Fruit fly (Drosophila melanogaster) whole organism, embryonic: ENCODE measurements around the gene CG7272.

Experiments used
- Awh ChIP-seq: fragments of 200-800 bp; sonication (Bioruptor generic); IDR thresholded peaks from 2 replicates; pipeline ENCODE4, ENCODE4 v1.3.6; 2022; ENCODE audit warnings: missing biosample characterization, missing genetic modification characterization
- CG1024 ChIP-seq: fragments of 200-800 bp; sonication (Bioruptor generic); IDR thresholded peaks from 2 replicates; pipeline ENCODE4 v1.3.6; 2022; ENCODE audit warnings: missing biosample characterization, missing genetic modification characterization
- CG14965 ChIP-seq: fragments of 200-800 bp; sonication (Bioruptor generic); optimal IDR thresholded peaks from 2 replicates; lab custom pipeline; 2016; ENCODE audit warnings: missing biosample characterization, missing genetic modification characterization, borderline replicate concordance
- CG15696 ChIP-seq: fragments of 200-800 bp; sonication (Bioruptor generic); optimal IDR thresholded peaks from 2 replicates; lab custom pipeline; 2019; ENCODE audit warnings: missing biosample characterization, mild to moderate bottlenecking, missing genetic modification characterization, moderate library complexity
- CG2199 ChIP-seq: fragments of 200-800 bp; sonication (Bioruptor generic); IDR thresholded peaks from 3 replicates; pipeline ENCODE4 v1.3.6; 2022; ENCODE audit warnings: missing biosample characterization, missing genetic modification characterization
- CG2202 ChIP-seq: fragments of 200-800 bp; sonication (Bioruptor generic); optimal IDR thresholded peaks from 2 replicates; lab custom pipeline; 2018; ENCODE audit warnings: missing biosample characterization, mild to moderate bottlenecking, missing genetic modification characterization
- CG3995 ChIP-seq: fragments of 200-800 bp; sonication (Bioruptor generic); optimal IDR thresholded peaks from 3 replicates; lab custom pipeline; 2016; ENCODE audit warnings: missing biosample characterization, missing genetic modification characterization
- CG5953 ChIP-seq: fragments of 200-800 bp; sonication (Bioruptor generic); IDR thresholded peaks from 2 replicates; pipeline ENCODE4 v1.3.6; 2022; ENCODE audit warnings: missing biosample characterization, missing genetic modification characterization
- CG7786 ChIP-seq: fragments of 200-800 bp; sonication (Bioruptor generic); optimal IDR thresholded peaks from 2 replicates; lab custom pipeline; 2016; ENCODE audit warnings: missing biosample characterization, missing genetic modification characterization
- CG8290 ChIP-seq, 3 experiments: fragments of 200-800 bp; sonication (Bioruptor generic); optimal IDR thresholded peaks; 2 replicates each; lab custom pipeline; 2016 to 2019; ENCODE audit warnings: missing biosample characterization in 3 of 3, missing genetic modification characterization in 3 of 3, mild to moderate bottlenecking in 2 of 3, moderate library complexity in 1 of 3
- CG8388 ChIP-seq: fragments of 200-800 bp; sonication (Bioruptor generic); optimal IDR thresholded peaks from 2 replicates; lab custom pipeline; 2019; ENCODE audit warnings: missing biosample characterization, mild to moderate bottlenecking, missing genetic modification characterization, moderate library complexity
- CG8944 ChIP-seq: fragments of 200-800 bp; sonication (Bioruptor generic); optimal IDR thresholded peaks from 3 replicates; lab custom pipeline; 2016; ENCODE audit warnings: missing biosample characterization, missing genetic modification characterization
- CG9932 ChIP-seq: fragments of 200-800 bp; sonication (Bioruptor generic); IDR thresholded peaks from 2 replicates; pipeline ENCODE4 v1.3.6; 2022; ENCODE audit warnings: missing biosample characterization, missing genetic modification characterization
- Doc3 ChIP-seq: fragments of 200-800 bp; sonication (Bioruptor generic); IDR thresholded peaks from 3 replicates; pipeline ENCODE4 v1.3.6; 2022; ENCODE audit warnings: missing biosample characterization, missing genetic modification characterization; ENCODE audit not compliant: partially characterized antibody
- HHEX ChIP-seq: fragments of 200-800 bp; sonication (Bioruptor generic); optimal IDR thresholded peaks from 3 replicates; lab custom pipeline; 2017; ENCODE audit warnings: missing biosample characterization, mild to moderate bottlenecking, missing genetic modification characterization, missing genetic modification reagents
- Kr ChIP-seq: fragments of 200-800 bp; sonication (Bioruptor generic); optimal IDR thresholded peaks from 2 replicates; lab custom pipeline; 2017; ENCODE audit warnings: missing biosample characterization, mild to moderate bottlenecking, missing genetic modification characterization
- Max ChIP-seq: fragments of 200-800 bp; sonication (Bioruptor generic); optimal IDR thresholded peaks from 2 replicates; lab custom pipeline; 2016; ENCODE audit warnings: missing biosample characterization, mild to moderate bottlenecking, missing genetic modification characterization
- Med ChIP-seq: fragments of 200-800 bp; sonication (Bioruptor generic); peaks from one replicate; lab custom pipeline; 2016; ENCODE audit warnings: missing biosample characterization, missing genetic modification characterization, mild to moderate bottlenecking, inconsistent platforms, moderate library complexity
- Xrp1 ChIP-seq: fragments of 200-800 bp; sonication (Bioruptor generic); IDR thresholded peaks from 2 replicates; pipeline ENCODE4 v1.3.6; 2022; ENCODE audit warnings: missing biosample characterization, missing genetic modification characterization
- ara ChIP-seq: fragments of 200-800 bp; sonication (Bioruptor generic); IDR thresholded peaks from 2 replicates; pipeline ENCODE4 v1.3.6; 2022; ENCODE audit warnings: missing biosample characterization, missing genetic modification characterization
- bsh ChIP-seq, 2 experiments: fragments of 200-800 bp; sonication (Bioruptor generic); optimal IDR thresholded peaks; 2 replicates each; lab custom pipeline; 2017 to 2018; ENCODE audit warnings: mild to moderate bottlenecking in 2 of 2, missing biosample characterization in 2 of 2, missing genetic modification characterization in 2 of 2, moderate library complexity in 1 of 2
- cas ChIP-seq: fragments of 200-800 bp; sonication (Bioruptor generic); IDR thresholded peaks from 2 replicates; pipeline ENCODE4 v1.3.6; 2022; ENCODE audit warnings: missing biosample characterization, missing genetic modification characterization
- crp ChIP-seq, 2 experiments: fragments of 200-800 bp; sonication (Bioruptor generic); optimal IDR thresholded peaks; 2 replicates in 1 of 2; 3 replicates in 1 of 2; lab custom pipeline; 2017; ENCODE audit warnings: missing biosample characterization in 2 of 2, missing genetic modification characterization in 2 of 2, mild to moderate bottlenecking in 1 of 2, moderate library complexity in 1 of 2
- dan ChIP-seq: fragments of 200-800 bp; sonication (Bioruptor generic); IDR thresholded peaks from 2 replicates; pipeline ENCODE4 v1.3.6; 2022; ENCODE audit warnings: missing biosample characterization, missing genetic modification characterization
- dimm ChIP-seq: fragments of 200-800 bp; sonication (Bioruptor generic); IDR thresholded peaks from 2 replicates; pipeline ENCODE4 v1.3.6; 2022; ENCODE audit warnings: missing biosample characterization, missing genetic modification characterization
- eve ChIP-seq, 2 experiments: fragments of >200 bp; optimal IDR thresholded peaks; 2 replicates each; lab custom pipeline; 2017; ENCODE audit warnings: missing biosample characterization in 2 of 2, missing genetic modification characterization in 2 of 2
- exex ChIP-seq: fragments of 200-800 bp; sonication (Bioruptor generic); optimal IDR thresholded peaks from 4 replicates; lab custom pipeline; 2018; ENCODE audit warnings: missing biosample characterization, mild to moderate bottlenecking, missing genetic modification characterization, moderate library complexity
- gce ChIP-seq: fragments of 200-800 bp; sonication (Bioruptor generic); IDR thresholded peaks from 3 replicates; pipeline ENCODE4 v1.3.6; 2022; ENCODE audit warnings: missing biosample characterization, missing genetic modification characterization
- grn ChIP-seq: fragments of 200-800 bp; sonication (Bioruptor generic); optimal IDR thresholded peaks from 3 replicates; lab custom pipeline; 2017; ENCODE audit warnings: missing biosample characterization, missing genetic modification characterization
- inv ChIP-seq: fragments of 200-800 bp; sonication (Bioruptor generic); IDR thresholded peaks from 2 replicates; pipeline ENCODE4 v1.3.6; 2022; ENCODE audit warnings: missing biosample characterization, missing genetic modification characterization; ENCODE audit not compliant: partially characterized antibody
- kay ChIP-seq: fragments of 200-800 bp; sonication (Bioruptor generic); optimal IDR thresholded peaks from 2 replicates; lab custom pipeline; 2016; ENCODE audit warnings: missing biosample characterization, missing genetic modification characterization
- mam ChIP-seq: fragments of 200-800 bp; sonication (Bioruptor generic); optimal IDR thresholded peaks from 3 replicates; lab custom pipeline; 2016; ENCODE audit warnings: missing biosample characterization, missing genetic modification characterization
- mirr ChIP-seq: fragments of 200-800 bp; sonication (Bioruptor generic); optimal IDR thresholded peaks from 3 replicates; lab custom pipeline; 2018; ENCODE audit warnings: missing biosample characterization, mild to moderate bottlenecking, missing genetic modification characterization
- nerfin-1 ChIP-seq: fragments of 200-800 bp; sonication (Bioruptor generic); optimal IDR thresholded peaks from 3 replicates; lab custom pipeline; 2019; ENCODE audit warnings: missing biosample characterization, mild to moderate bottlenecking, missing genetic modification characterization, moderate library complexity
- pros ChIP-seq: fragments of 200-800 bp; sonication (Bioruptor generic); optimal IDR thresholded peaks from 3 replicates; lab custom pipeline; 2019; ENCODE audit warnings: missing biosample characterization, mild to moderate bottlenecking, missing genetic modification characterization, moderate library complexity
- psq ChIP-seq: fragments of 200-800 bp; sonication (Bioruptor generic); optimal IDR thresholded peaks from 2 replicates; lab custom pipeline; 2017; ENCODE audit warnings: missing biosample characterization, missing genetic modification characterization
- row ChIP-seq: fragments of 200-800 bp; sonication (Bioruptor generic); IDR thresholded peaks from 3 replicates; pipeline ENCODE4 v1.3.6; 2022; ENCODE audit warnings: missing biosample characterization, missing genetic modification characterization
- sens ChIP-seq: fragments of 200-800 bp; sonication (Bioruptor generic); peaks from one replicate; lab custom pipeline; 2016; ENCODE audit warnings: missing biosample characterization, missing genetic modification characterization
- sna ChIP-seq: fragments of 200-800 bp; sonication (Bioruptor generic); IDR thresholded peaks from 2 replicates; pipeline ENCODE4 v1.3.6; 2022; ENCODE audit warnings: missing biosample characterization, missing genetic modification characterization; ENCODE audit not compliant: partially characterized antibody
- tgo ChIP-seq: fragments of 200-800 bp; sonication (Bioruptor generic); IDR thresholded peaks from 3 replicates; pipeline ENCODE4 v1.3.6; 2022; ENCODE audit warnings: missing biosample characterization, missing genetic modification characterization
- tll ChIP-seq, 2 experiments: fragments of 200-800 bp in 1 of 2; fragments of >200 bp in 1 of 2; sonication (Bioruptor generic) in 1 of 2; optimal IDR thresholded peaks; 2 replicates each; lab custom pipeline; 2017 to 2019; ENCODE audit warnings: missing biosample characterization in 2 of 2, missing genetic modification characterization in 2 of 2, mild to moderate bottlenecking in 1 of 2, moderate library complexity in 1 of 2
- trem ChIP-seq: fragments of 200-800 bp; optimal IDR thresholded peaks from 3 replicates; lab custom pipeline; 2019; ENCODE audit warnings: missing biosample characterization, mild to moderate bottlenecking, missing genetic modification characterization, moderate library complexity
- ttk ChIP-seq: fragments of 200-800 bp; sonication (Bioruptor generic); IDR thresholded peaks from 2 replicates; pipeline ENCODE4 v2.1.2; 2022; ENCODE audit warnings: missing biosample characterization, missing genetic modification characterization
- twi ChIP-seq: fragments of 200-800 bp; optimal IDR thresholded peaks from 2 replicates; lab custom pipeline; 2019; ENCODE audit warnings: missing biosample characterization, mild to moderate bottlenecking, missing genetic modification characterization, moderate library complexity
- zen ChIP-seq: fragments of 200-800 bp; sonication (Bioruptor generic); optimal IDR thresholded peaks from 3 replicates; lab custom pipeline; 2018; ENCODE audit warnings: missing biosample characterization, mild to moderate bottlenecking, missing genetic modification characterization, moderate library complexity
- zf30C ChIP-seq: fragments of 200-800 bp; sonication (Bioruptor generic); optimal IDR thresholded peaks from 3 replicates; lab custom pipeline; 2018; ENCODE audit warnings: missing biosample characterization, mild to moderate bottlenecking, missing genetic modification characterization
- zfh1 ChIP-seq: fragments of 200-800 bp; sonication (Bioruptor generic); IDR thresholded peaks from 3 replicates; pipeline ENCODE4 v1.3.6; 2022; ENCODE audit warnings: missing biosample characterization, missing genetic modification characterization

The CG7272 gene

dm6 chr3L:15516440-15516839 is 15.7 kb downstream of the CG7272 start (continued):
- TF ChIP-seq CG8290 (GFP tag; optimal IDR thresholded peaks at IDR 0.05; lab: Kevin White, UChicago) (no peak), CG8290 (tag; optimal IDR thresholded peaks at IDR 0.05; lab: Kevin White, UChicago) (peak in 1 of 2 experiments; percentile 10), dimm (GFP tag; lab: Robert Waterston, UW) (no peak)

DNA sequence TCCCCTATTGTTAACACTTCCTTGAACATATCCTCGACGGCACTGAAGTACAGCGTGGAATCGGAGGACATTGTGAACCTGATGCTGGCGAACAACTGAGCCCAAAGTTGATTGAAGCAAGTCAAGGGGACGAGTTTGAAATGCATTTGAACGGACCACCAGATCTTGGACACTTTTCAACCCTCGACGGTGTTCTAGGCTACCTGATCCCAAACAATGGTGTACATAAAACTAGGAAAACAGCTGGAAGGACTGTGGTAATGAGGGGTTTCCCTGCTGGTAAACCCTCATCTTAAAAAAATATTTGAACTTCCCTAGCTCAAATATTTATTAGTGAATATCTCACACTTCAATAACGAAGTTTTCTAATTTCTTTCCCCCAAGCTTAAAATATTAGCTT is 16.2 kb downstream of the CG7272 start, which contains the start of gene CG13454:
TSS of gene CG13454 (minus strand) at position 101 of the 400 bp plus-strand sequence.
- TF ChIP-seq nerfin-1 (no peak), tgo (GFP tag; lab: Robert Waterston, UW) (no peak), crp (GFP tag; optimal IDR thresholded peaks at IDR 0.05; lab: Kevin White, UChicago) (peak in 1 of 2 experiments; percentile 1), inv (GFP tag; lab: Robert Waterston, UW) (no peak), trem (no peak), psq (no peak), HHEX (GFP tag; lab: Kevin White, UChicago) (no peak), Kr (GFP tag; lab: Kevin White, UChicago) (peak; percentile 8), CG5953 (GFP tag; lab: Robert Waterston, UW) (no peak), sens (GFP tag; lab: Kevin White, UChicago) (peak; percentile 60), CG2199 (GFP tag; lab: Robert Waterston, UW) (0 out of 3 replicates have a peak, but pooled peaks have one; percentile 21), CG9932 (GFP tag; lab: Robert Waterston, UW) (no peak), bsh (GFP tag; optimal IDR thresholded peaks at IDR 0.05; lab: Kevin White, UChicago) (no peak), CG2202 (tag; lab: Kevin White, UChicago) (no peak), ara (GFP tag; lab: Robert Waterston, UW) (no peak), sna (GFP tag; lab: Robert Waterston, UW) (no peak), row (GFP tag; lab: Robert Waterston, UW) (no peak), Xrp1 (GFP tag; lab: Robert Waterston, UW) (0 out of 2 replicates have a peak, but pooled peaks have one; percentile 8), dan (no peak), twi (peak; percentile 36), zen (tag; lab: Kevin White, UChicago) (peak; percentile 69), tll (GFP tag; optimal IDR thresholded peaks at IDR 0.05; lab: Kevin White, UChicago) (peak in 1 of 2 experiments; percentile 32), CG3995 (GFP tag; lab: Kevin White, UChicago) (no peak), CG8944 (GFP tag; lab: Kevin White, UChicago) (no peak), gce (GFP tag; lab: Robert Waterston, UW) (no peak), CG1024 (GFP tag; lab: Robert Waterston, UW) (no peak), Awh (GFP tag; lab: Robert Waterston, UW) (0 out of 2 replicates have a peak, but pooled peaks have one; percentile 10), pros (GFP tag; lab: Kevin White, UChicago) (peak; percentile 44), ttk (no peak), cas (GFP tag; lab: Robert Waterston, UW) (no peak)

DNA sequence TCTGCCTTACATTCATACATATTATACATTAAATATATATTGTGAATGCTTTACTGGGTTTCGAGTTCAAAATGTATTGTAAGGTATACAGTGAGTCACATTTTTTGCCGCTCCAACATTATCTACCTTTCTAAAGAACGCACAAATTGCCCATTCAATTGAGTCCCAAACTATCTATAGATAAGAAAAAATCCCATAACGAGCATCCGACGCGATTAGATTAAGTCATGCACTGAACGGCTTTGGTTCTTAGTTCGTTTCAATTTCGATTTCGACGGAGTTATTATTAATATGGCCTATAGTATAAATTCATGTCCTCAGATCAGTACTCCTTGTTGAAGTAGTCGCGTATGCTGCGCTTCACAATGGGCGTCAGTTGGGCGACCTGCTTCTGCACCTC is 16.8 kb downstream of the CG7272 start:
- TF ChIP-seq exex (tag; lab: Kevin White, UChicago) (peak; percentile 93), zfh1 (GFP tag; lab: Robert Waterston, UW) (0 out of 3 replicates have a peak, but pooled peaks have one; percentile 24), CG2199 (GFP tag; lab: Robert Waterston, UW) (peak; percentile 84; the same call in 2 of the 3 replicates), CG8290 (GFP tag; optimal IDR thresholded peaks at IDR 0.05; lab: Kevin White, UChicago) (no peak), CG8290 (tag; optimal IDR thresholded peaks at IDR 0.05; lab: Kevin White, UChicago) (peak in 1 of 2 experiments; percentile 25), Med (GFP tag; lab: Kevin White, UChicago) (peak; percentile 18), eve (GFP tag; optimal IDR thresholded peaks at IDR 0.05; lab: Kevin White, UChicago) (peak in 1 of 2 experiments; percentile 33), dimm (GFP tag; lab: Robert Waterston, UW) (no peak), zf30C (peak; percentile 87), kay (GFP tag; lab: Kevin White, UChicago) (no peak), grn (GFP tag; lab: Kevin White, UChicago) (peak; percentile 8), mam (GFP tag; lab: Kevin White, UChicago) (no peak), CG7786 (GFP tag; lab: Kevin White, UChicago) (no peak), Max (no peak), CG15696 (peak; percentile 12), CG8388 (GFP tag; lab: Kevin White, UChicago) (peak; percentile 39), mirr (GFP tag; lab: Kevin White, UChicago) (peak; percentile 12), CG14965 (GFP tag; lab: Kevin White, UChicago) (no peak), Doc3 (GFP tag; lab: Robert Waterston, UW) (no peak)
